Worm (Caenorhabditis elegans) whole organism, early embryonic: ENCODE data around the gene F23F12.3.

Experiments
- B0310.2 ChIP-seq: sonication (generic microtip); optimal IDR thresholded peaks from 2 replicates; lab custom pipeline; 2016; ENCODE audit warnings: mild to moderate bottlenecking, missing genetic modification characterization, missing compliant biosample characterization
- ama-1 ChIP-seq: fragments of 150-350 bp; optimal IDR thresholded peaks from 2 replicates; lab custom pipeline; 2014
- ceh-13 ChIP-seq: fragments of 200-800 bp; sonication (Bioruptor generic); optimal IDR thresholded peaks from 2 replicates; lab custom pipeline; 2018; ENCODE audit warnings: mild to moderate bottlenecking, missing genetic modification characterization, missing compliant biosample characterization
- ets-7 ChIP-seq: sonication (generic microtip); optimal IDR thresholded peaks from 2 replicates; lab custom pipeline; 2016; ENCODE audit warnings: missing genotype, missing genetic modification characterization, missing compliant biosample characterization
- flt-1 ChIP-seq: fragments of 200-800 bp; sonication (Bioruptor generic); IDR thresholded peaks from 2 replicates; pipeline ENCODE4 v1.3.6; 2022; ENCODE audit warnings: missing genetic modification characterization, missing compliant biosample characterization
- hmbx-1 ChIP-seq: sonication (generic microtip); optimal IDR thresholded peaks from 2 replicates; lab custom pipeline; 2016; ENCODE audit warnings: mild to moderate bottlenecking, missing genetic modification characterization, missing compliant biosample characterization
- hmg-4 ChIP-seq: fragments of 200-800 bp; sonication (Bioruptor generic); optimal IDR thresholded peaks from 2 replicates; lab custom pipeline; 2018; ENCODE audit warnings: mild to moderate bottlenecking, missing genetic modification characterization, missing compliant biosample characterization
- pes-1 ChIP-seq: fragments of 200-800 bp; sonication (Bioruptor generic); IDR thresholded peaks from 2 replicates; pipeline ENCODE4 v1.3.6; 2022; ENCODE audit warnings: missing genetic modification reagents, missing genetic modification characterization, missing compliant biosample characterization
- scrt-1 ChIP-seq: fragments of 200-800 bp; sonication (Bioruptor generic); IDR thresholded peaks from 2 replicates; pipeline ENCODE4 v1.3.6; 2022; ENCODE audit warnings: missing genetic modification characterization, missing compliant biosample characterization
- sea-1 ChIP-seq: fragments of 200-800 bp; sonication (Bioruptor generic); conservative IDR thresholded peaks from 2 replicates; pipeline ENCODE4 v1.3.6; 2022; ENCODE audit warnings: missing genetic modification characterization, missing compliant biosample characterization
- tbx-11 ChIP-seq: fragments of 200-800 bp; sonication (Bioruptor generic); IDR thresholded peaks from 2 replicates; pipeline ENCODE4 v1.3.6; 2022; ENCODE audit warnings: missing genetic modification characterization, missing compliant biosample characterization
- tra-4 ChIP-seq: sonication (generic microtip); optimal IDR thresholded peaks from 2 replicates; lab custom pipeline; 2017; ENCODE audit warnings: missing genetic modification characterization, missing compliant biosample characterization

DNA sequence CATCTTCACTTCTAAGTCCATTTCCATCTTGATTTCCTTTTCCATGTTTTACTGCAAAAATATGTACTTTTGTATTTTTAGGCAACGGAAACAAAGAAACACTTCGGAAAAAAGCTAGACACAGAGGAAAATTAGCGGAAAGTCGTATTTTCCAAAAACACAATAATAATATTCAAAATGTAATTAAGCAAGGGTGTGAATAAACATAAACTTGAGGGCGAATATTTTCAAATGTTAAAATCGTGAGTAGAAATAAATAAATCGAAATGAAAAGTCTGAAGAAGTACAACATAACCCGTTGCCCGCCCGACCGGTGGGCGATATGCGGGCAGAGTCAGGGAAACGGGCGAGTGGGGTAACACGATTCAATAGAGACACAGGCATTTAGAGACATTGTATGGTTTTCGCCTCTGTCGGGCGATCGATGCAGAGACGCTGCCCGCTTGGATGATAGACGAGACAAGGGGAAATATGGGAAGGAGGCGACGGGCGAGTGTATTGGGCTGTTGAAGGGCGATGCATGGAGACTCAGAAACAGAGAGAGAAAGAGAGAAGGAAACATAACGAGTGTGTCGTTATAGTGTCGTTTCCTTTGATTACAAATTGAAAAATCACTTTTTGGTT, 36.7 kb downstream of the F23F12.3 start, which contains the start of gene C09E7.4:
- TF ChIP-seq sea-1 (no peak), hmbx-1 (no peak), tra-4 (tag; lab: Kevin White, UChicago) (no peak), ama-1 (lab: Kevin White, UChicago) (no peak), scrt-1 (GFP tag; lab: Robert Waterston, UW) (no peak), hmg-4 (no peak), B0310.2 (tag; lab: Kevin White, UChicago) (no peak), tbx-11 (GFP tag; lab: Robert Waterston, UW) (no peak), ceh-13 (no peak), flt-1 (no peak), pes-1 (no peak; the same call in 1 of the 2 replicates), ets-7 (tag; lab: Kevin White, UChicago) (peak; percentile 22)
